Worm (Caenorhabditis elegans) whole organism, L2 larva: ENCODE data around the gene nspc-1.

Source experiments
- egl-27 ChIP-seq: sonication (generic microtip); optimal IDR thresholded peaks from 3 replicates; lab custom pipeline; 2017; ENCODE audit warnings: missing biosample characterization, missing genetic modification reagents, missing genetic modification characterization
- nhr-6 ChIP-seq: fragments of 150-350 bp; optimal IDR thresholded peaks from 2 replicates; lab custom pipeline; 2014; ENCODE audit warnings: missing biosample characterization, missing genetic modification characterization
- snpc-4 ChIP-seq: fragments of 150-350 bp; optimal IDR thresholded peaks from 2 replicates; lab custom pipeline; 2014; ENCODE audit warnings: missing biosample characterization, missing genetic modification characterization

ce11 chrX:8565810-8566416 lies 31.0 kb upstream of the nspc-1 start:
- TF ChIP-seq nhr-6 (tag; lab: Kevin White, UChicago) (no peak), egl-27 (tag; lab: Kevin White, UChicago) (no peak), snpc-4 (tag; lab: Kevin White, UChicago) (no peak)
